Fruit fly (Drosophila melanogaster) whole organism, prepupa: ENCODE data around the gene up.

Experiments used
- Blimp-1 ChIP-seq: fragments of 200-800 bp; sonication (Bioruptor generic); optimal IDR thresholded peaks from 3 replicates; lab custom pipeline; 2017; ENCODE audit warnings: missing biosample characterization, missing genetic modification characterization, mild to moderate bottlenecking, moderate library complexity, missing genetic modification reagents
- Gug ChIP-seq: fragments of 200-800 bp; sonication (Bioruptor generic); IDR thresholded peaks from 2 replicates; pipeline ENCODE4 v1.3.6; 2022; ENCODE audit warnings: missing biosample characterization, missing genetic modification characterization
- Sox15 ChIP-seq: fragments of 200-800 bp; sonication (Bioruptor generic); optimal IDR thresholded peaks from 3 replicates; lab custom pipeline; 2016; ENCODE audit warnings: missing biosample characterization, missing genetic modification characterization

dm6 chrX:13593667-13594066 is 8.7 kb downstream of the up start:
- TF ChIP-seq Sox15 (GFP tag; lab: Kevin White, UChicago) (no peak), Blimp-1 (no peak), Gug (no peak)
